Fruit fly (Drosophila melanogaster): ENCODE data around the gene CG31446.

CG31446 gene

dm6 chr3R:15668863-15669491 lies 23.9 kb upstream of the CG31446 start:
- TF ChIP-seq CTCF (optimal IDR thresholded peaks at IDR 0.05) (no peak), CG8478 (optimal IDR thresholded peaks at IDR 0.05) (no peak)

dm6 chr3R:15670559-15670958 lies 22.3 kb upstream of the CG31446 start:
- TF ChIP-seq CG8478 (optimal IDR thresholded peaks at IDR 0.05) (no peak), CTCF (optimal IDR thresholded peaks at IDR 0.05) (no peak)

dm6 chr3R:15672302-15672701 lies 20.6 kb upstream of the CG31446 start:
- no peak for TF ChIP-seq CG8478 (optimal IDR thresholded peaks at IDR 0.05)
- TF ChIP-seq CTCF (optimal IDR thresholded peaks at IDR 0.05) = no peak

dm6 chr3R:15673248-15673647 lies 19.6 kb upstream of the CG31446 start:
- no peak for TF ChIP-seq CTCF (optimal IDR thresholded peaks at IDR 0.05)
- TF ChIP-seq CG8478 (optimal IDR thresholded peaks at IDR 0.05) = no peak

- no peak for TF ChIP-seq CTCF (optimal IDR thresholded peaks at IDR 0.05)
- TF ChIP-seq CG8478 (optimal IDR thresholded peaks at IDR 0.05) = no peak
Observed at dm6 chr3R:15676186-15677073, 16.5 kb upstream of the CG31446 start.

dm6 chr3R:15677074-15677409 lies 15.8 kb upstream of the CG31446 start:
- TF ChIP-seq CG8478 (optimal IDR thresholded peaks at IDR 0.05) (no peak), CTCF (optimal IDR thresholded peaks at IDR 0.05) (no peak)

- TF ChIP-seq CTCF (optimal IDR thresholded peaks at IDR 0.05) (no peak), CG8478 (optimal IDR thresholded peaks at IDR 0.05) (no peak)
Observed at dm6 chr3R:15677550-15677973, 15.3 kb upstream of the CG31446 start.

- no peak for TF ChIP-seq CTCF (optimal IDR thresholded peaks at IDR 0.05)
- no peak for TF ChIP-seq CG8478 (optimal IDR thresholded peaks at IDR 0.05)
Observed at dm6 chr3R:15678765-15679514, 13.9 kb upstream of the CG31446 start.

dm6 chr3R:15679989-15680388 lies 12.9 kb upstream of the CG31446 start:
- TF ChIP-seq CTCF (optimal IDR thresholded peaks at IDR 0.05) (no peak), CG8478 (optimal IDR thresholded peaks at IDR 0.05) (no peak)

- no peak for TF ChIP-seq CG8478 (optimal IDR thresholded peaks at IDR 0.05)
Observed at dm6 chr3R:15680666-15681065, 12.2 kb upstream of the CG31446 start.

dm6 chr3R:15688441-15688840 lies 4.4 kb upstream of the CG31446 start:
- TF ChIP-seq CG8478 (optimal IDR thresholded peaks at IDR 0.05) (no peak), CTCF (optimal IDR thresholded peaks at IDR 0.05) (no peak)

dm6 chr3R:15694332-15694731 lies 1.4 kb downstream of the CG31446 start:
- no peak for TF ChIP-seq CTCF (optimal IDR thresholded peaks at IDR 0.05)
- no peak for TF ChIP-seq CG8478 (optimal IDR thresholded peaks at IDR 0.05)

dm6 chr3R:15694941-15695340 lies 2.1 kb downstream of the CG31446 start, which contains the start of gene CG5399:
Gene CG5399 (plus strand): TSS chr3R:15695241.
- no peak for TF ChIP-seq CTCF (optimal IDR thresholded peaks at IDR 0.05)
- no peak for TF ChIP-seq CG8478 (optimal IDR thresholded peaks at IDR 0.05)

dm6 chr3R:15696461-15697044 lies 3.7 kb downstream of the CG31446 start:
- TF ChIP-seq CG8478 (optimal IDR thresholded peaks at IDR 0.05) = no peak
- no peak for TF ChIP-seq CTCF (optimal IDR thresholded peaks at IDR 0.05)

- TF ChIP-seq CG8478 (optimal IDR thresholded peaks at IDR 0.05) = no peak
- TF ChIP-seq CTCF (optimal IDR thresholded peaks at IDR 0.05) = no peak
Observed at dm6 chr3R:15700801-15701200, 7.9 kb downstream of the CG31446 start.
